Worm (Caenorhabditis elegans): ENCODE data around the gene pqn-29.

DNA sequence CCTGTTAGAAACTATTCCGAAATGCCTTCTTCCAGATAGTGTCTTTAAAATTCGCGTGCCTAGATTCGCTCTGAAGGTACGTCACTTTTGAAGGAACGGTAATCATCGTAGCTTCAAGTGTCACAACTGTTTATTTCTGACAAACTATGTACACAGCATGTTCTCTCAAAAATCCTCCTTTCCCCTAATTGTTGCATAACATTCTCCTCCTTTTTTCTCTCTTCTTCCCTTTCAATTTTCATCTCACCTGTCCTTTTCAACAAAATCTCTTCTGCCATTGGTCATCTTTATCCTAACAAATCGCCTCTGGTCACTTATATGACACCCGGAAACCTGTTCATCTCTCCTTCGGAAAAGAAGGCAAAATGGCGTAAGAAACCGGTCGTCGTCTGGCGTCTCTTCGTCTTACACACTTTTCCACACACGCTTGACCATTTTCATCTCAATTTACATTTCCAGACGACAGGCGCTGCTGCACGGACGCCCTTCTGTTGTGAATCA is 30.0 kb downstream of the pqn-29 start, which contains the start of gene lips-3:
- TF ChIP-seq lin-39 (tag; optimal IDR thresholded peaks at IDR 0.05), result no peak
- no peak for TF ChIP-seq nhr-129 (tag; optimal IDR thresholded peaks at IDR 0.05)
- TF ChIP-seq fos-1 (tag; optimal IDR thresholded peaks at IDR 0.05), result no peak
- TF ChIP-seq nhr-12 (tag; optimal IDR thresholded peaks at IDR 0.05), result no peak
- no peak for TF ChIP-seq ceh-82 (tag; optimal IDR thresholded peaks at IDR 0.05)
- no peak for TF ChIP-seq elt-3 (tag; optimal IDR thresholded peaks at IDR 0.05)
- no peak for TF ChIP-seq nhr-23 (tag; optimal IDR thresholded peaks at IDR 0.05)
- TF ChIP-seq R02D3.7 (tag; optimal IDR thresholded peaks at IDR 0.05), result no peak
- TF ChIP-seq ama-1 (optimal IDR thresholded peaks at IDR 0.05), result no peak
- no peak for TF ChIP-seq aly-2 (tag; optimal IDR thresholded peaks at IDR 0.05)
